Worm (Caenorhabditis elegans) whole organism, young adult: ENCODE measurements around the gene Y46D2A.1.

ENCODE experiments used
- Y53G8AR.9 ChIP-seq: fragments of 200-800 bp; sonication (Bioruptor generic); conservative IDR thresholded peaks from 2 replicates; pipeline ENCODE4 v1.3.6; 2022; ENCODE audit warnings: missing genetic modification reagents, missing genetic modification characterization, missing compliant biosample characterization
- ama-1 ChIP-seq, 3 experiments: fragments of 150-350 bp in 1 of 3; sonication (generic microtip) in 2 of 3; optimal IDR thresholded peaks; 2 replicates each; lab custom pipeline; 2014 to 2018; ENCODE audit warnings: missing biosample characterization in 2 of 3, missing genetic modification characterization in 2 of 3, missing genetic modification reagents in 2 of 3
- dox-1 ChIP-seq: fragments of 200-800 bp; sonication (Bioruptor generic); IDR thresholded peaks from 2 replicates; pipeline ENCODE4 v1.3.6; 2022; ENCODE audit warnings: missing genetic modification reagents, missing genetic modification characterization, missing compliant biosample characterization
- dpl-1 ChIP-seq: fragments of 150-350 bp; optimal IDR thresholded peaks from 2 replicates; lab custom pipeline; 2014; ENCODE audit warnings: missing biosample characterization, missing genetic modification reagents, missing genetic modification characterization
- egrh-3 ChIP-seq: fragments of 200-800 bp; sonication (Bioruptor generic); IDR thresholded peaks from 2 replicates; pipeline ENCODE4 v1.3.6; 2022; ENCODE audit warnings: missing genetic modification reagents, missing genetic modification characterization, missing compliant biosample characterization
- fkh-3 ChIP-seq: sonication (generic microtip); optimal IDR thresholded peaks from 2 replicates; lab custom pipeline; 2016; ENCODE audit warnings: mild to moderate bottlenecking, missing genetic modification characterization, missing compliant biosample characterization
- lin-35 ChIP-seq, 3 experiments: fragments of 150-350 bp in 2 of 3; sonication (generic microtip) in 1 of 3; optimal IDR thresholded peaks; 2 replicates each; lab custom pipeline; 2014 to 2018; ENCODE audit warnings: missing biosample characterization in 3 of 3, missing genetic modification characterization in 3 of 3, missing genetic modification reagents in 3 of 3
- madf-6 ChIP-seq: fragments of 200-800 bp; sonication (Bioruptor generic); IDR thresholded peaks from 2 replicates; pipeline ENCODE4 v1.3.6; 2022; ENCODE audit warnings: missing genetic modification reagents, missing genetic modification characterization, missing compliant biosample characterization
- mes-4 ChIP-seq: sonication (generic microtip); optimal IDR thresholded peaks from 2 replicates; lab custom pipeline; 2016; ENCODE audit warnings: missing genotype, missing genetic modification characterization, missing compliant biosample characterization
- pha-4 ChIP-seq: fragments of 150-350 bp; sonication (generic microtip); optimal IDR thresholded peaks from 2 replicates; lab custom pipeline; 2014; ENCODE audit warnings: missing biosample characterization, missing genetic modification reagents, missing genetic modification characterization

ce11 chrII:3277686-3278085, 44.7 kb upstream of the Y46D2A.1 start, which contains the start of gene F02E11.4:
- TF ChIP-seq pha-4 (tag; lab: Kevin White, UChicago) = no peak
- no peak for TF ChIP-seq ama-1 (optimal IDR thresholded peaks at IDR 0.05; lab: Kevin White, UChicago)
- no peak for TF ChIP-seq ama-1 (GFP tag; optimal IDR thresholded peaks at IDR 0.05; lab: Kevin White, UChicago)
- no peak for TF ChIP-seq fkh-3 (tag; lab: Kevin White, UChicago)
- no peak for TF ChIP-seq dpl-1
- no peak for TF ChIP-seq mes-4 (tag; lab: Kevin White, UChicago)
- no peak for TF ChIP-seq madf-6
- TF ChIP-seq Y53G8AR.9 (GFP tag; lab: Robert Waterston, UW) = no peak
- no peak for TF ChIP-seq egrh-3 (GFP tag; lab: Robert Waterston, UW)
- no peak for TF ChIP-seq lin-35 (GFP tag; optimal IDR thresholded peaks at IDR 0.05; lab: Kevin White, UChicago)
- TF ChIP-seq dox-1 (GFP tag; lab: Robert Waterston, UW) = no peak
